Fruit fly (Drosophila melanogaster): ENCODE data around the gene Ubx.

Ubx gene

dm6 chr3R:16640005-16640408, 94.2 kb downstream of the Ubx start, which contains the start of gene nonA-l (continued):
- TF ChIP-seq CG2120 (GFP tag; optimal IDR thresholded peaks at IDR 0.05) = no peak
- TF ChIP-seq CG14710 (tag; optimal IDR thresholded peaks at IDR 0.05) = peak; percentile 64
- TF ChIP-seq Lhr (GFP tag; optimal IDR thresholded peaks at IDR 0.05) = peak; percentile 38
- peak; percentile 62 for TF ChIP-seq CG4617 (GFP tag; optimal IDR thresholded peaks at IDR 0.05; ENCODE audit: borderline replicate concordance)
- TF ChIP-seq mld (GFP tag; IDR thresholded peaks at IDR 0.05; ENCODE audit: partially characterized antibody) = peak; percentile 78; the same call in 2 of the 3 replicates
- TF ChIP-seq CG15479 (GFP tag; optimal IDR thresholded peaks at IDR 0.05) = no peak
- peak; percentile 74 for TF ChIP-seq hbn (GFP tag; IDR thresholded peaks at IDR 0.05; ENCODE audit: partially characterized antibody)
- TF ChIP-seq pita (GFP tag; optimal IDR thresholded peaks at IDR 0.05) = peak; percentile 55
- no peak for TF ChIP-seq Spps (tag; optimal IDR thresholded peaks at IDR 0.05)
- peak; percentile 88 for TF ChIP-seq gfzf (GFP tag; optimal IDR thresholded peaks at IDR 0.05)

- peak; percentile 95 for TF ChIP-seq Nf-YB (GFP tag; optimal IDR thresholded peaks at IDR 0.05)
- TF ChIP-seq cg (GFP tag; optimal IDR thresholded peaks at IDR 0.05) = peak; percentile 49
- 0 out of 2 replicates have a peak, but pooled peaks have one; percentile 5 for TF ChIP-seq NFAT (GFP tag; IDR thresholded peaks at IDR 0.05)
- no peak for TF ChIP-seq Adf1 (GFP tag; IDR thresholded peaks at IDR 0.05)
- TF ChIP-seq Nf-YC (tag; optimal IDR thresholded peaks at IDR 0.05) = peak; percentile 95
- TF ChIP-seq so (GFP tag; IDR thresholded peaks at IDR 0.05) = no peak
- TF ChIP-seq Nf-YA (GFP tag; IDR thresholded peaks at IDR 0.05) = peak; percentile 25; the same call in 1 of the 2 replicates
Measured at dm6 chr3R:16632698-16633097, 101.5 kb downstream of the Ubx start.

- TF ChIP-seq dmrt99B (tag; optimal IDR thresholded peaks at IDR 0.05) (no peak), Dfd (GFP tag; optimal IDR thresholded peaks at IDR 0.05) (no peak), CG1233 (GFP tag; optimal IDR thresholded peaks at IDR 0.05) (peak; percentile 23), CG33213 (GFP tag; optimal IDR thresholded peaks at IDR 0.05) (no peak), CG4404 (GFP tag; IDR thresholded peaks at IDR 0.05) (peak; percentile 61), PHDP (tag; optimal IDR thresholded peaks at IDR 0.05) (no peak), CG6854 (GFP tag; optimal IDR thresholded peaks at IDR 0.05) (no peak), Max (GFP tag; optimal IDR thresholded peaks at IDR 0.05) (peak; percentile 11), CG31441 (GFP tag; IDR thresholded peaks at IDR 0.05) (no peak), CG30431 (GFP tag; optimal IDR thresholded peaks at IDR 0.05) (no peak), fru (optimal IDR thresholded peaks at IDR 0.05) (no peak), CG12219 (GFP tag; optimal IDR thresholded peaks at IDR 0.05) (no peak), CG34376 (GFP tag; optimal IDR thresholded peaks at IDR 0.05) (no peak), CoRest (tag; optimal IDR thresholded peaks at IDR 0.05) (peak; percentile 23), CG10565 (GFP tag; optimal IDR thresholded peaks at IDR 0.05) (no peak), CG12942 (GFP tag; optimal IDR thresholded peaks at IDR 0.05) (no peak), lab (GFP tag; optimal IDR thresholded peaks at IDR 0.05) (no peak), Ada2b (GFP tag; IDR thresholded peaks at IDR 0.05) (no peak), CG2678 (tag; optimal IDR thresholded peaks at IDR 0.05) (no peak), vvl (GFP tag; IDR thresholded peaks at IDR 0.05) (no peak), Mad (GFP tag; optimal IDR thresholded peaks at IDR 0.05) (no peak), CG2116 (GFP tag; optimal IDR thresholded peaks at IDR 0.05) (no peak), dm (GFP tag; optimal IDR thresholded peaks at IDR 0.05) (no peak), CG15514 (GFP tag; optimal IDR thresholded peaks at IDR 0.05) (no peak), Kr (GFP tag; optimal IDR thresholded peaks at IDR 0.05) (no peak), D19A (tag; optimal IDR thresholded peaks at IDR 0.05) (peak; percentile 27), CG7839 (tag; optimal IDR thresholded peaks at IDR 0.05) (no peak), CG10959 (GFP tag; IDR thresholded peaks at IDR 0.05) (0 out of 2 replicates have a peak, but pooled peaks have one; percentile 19), ssp (GFP tag; IDR thresholded peaks at IDR 0.05) (no peak), unpg (GFP tag; optimal IDR thresholded peaks at IDR 0.05) (no peak), MBD-R2 (GFP tag; IDR thresholded peaks at IDR 0.05) (no peak), sisA (GFP tag; IDR thresholded peaks at IDR 0.05) (no peak)
Measured at dm6 chr3R:16630564-16630963, 103.7 kb downstream of the Ubx start.

Measured in whole organism, embryonic.